Fruit fly (Drosophila melanogaster): ENCODE measurements around the gene RfC38.

The RfC38 gene

dm6 chr2L:11119966-11120517 is 10.4 kb downstream of the RfC38 start, which contains the start of gene CG6230 (continued):
- peak; percentile 71 for TF ChIP-seq amos (GFP tag; IDR thresholded peaks at IDR 0.05; ENCODE audit: partially characterized antibody)
- TF ChIP-seq stwl (tag; optimal IDR thresholded peaks at IDR 0.05): peak; percentile 40
- TF ChIP-seq sna (GFP tag; IDR thresholded peaks at IDR 0.05; ENCODE audit: partially characterized antibody): peak; percentile 60
- TF ChIP-seq CG14860 (GFP tag; IDR thresholded peaks at IDR 0.05; ENCODE audit: partially characterized antibody): peak; percentile 26; the same call in 1 of the 3 replicates
- peak; percentile 90 for TF ChIP-seq E2f2 (GFP tag; IDR thresholded peaks at IDR 0.05)
- TF ChIP-seq Sry-δ (GFP tag; optimal IDR thresholded peaks at IDR 0.05): peak; percentile 61
- peak; percentile 67; the same call in 2 of the 3 replicates for TF ChIP-seq Opbp (GFP tag; IDR thresholded peaks at IDR 0.05; ENCODE audit: partially characterized antibody)
- TF ChIP-seq pzg (GFP tag; optimal IDR thresholded peaks at IDR 0.05): peak; percentile 54
- TF ChIP-seq zen2 (GFP tag; IDR thresholded peaks at IDR 0.05; ENCODE audit: partially characterized antibody): peak; percentile 72; the same call in 2 of the 3 replicates
- TF ChIP-seq BEAF-32 (GFP tag; optimal IDR thresholded peaks at IDR 0.05): peak; percentile 70
- 0 out of 2 replicates have a peak, but pooled peaks have one; percentile 34 for TF ChIP-seq inv (GFP tag; IDR thresholded peaks at IDR 0.05; ENCODE audit: partially characterized antibody)
- no peak for TF ChIP-seq CG10565 (GFP tag; optimal IDR thresholded peaks at IDR 0.05)
- no peak for TF ChIP-seq Six4 (GFP tag; optimal IDR thresholded peaks at IDR 0.05)
- TF ChIP-seq MBD-R2 (GFP tag; IDR thresholded peaks at IDR 0.05): peak; percentile 88
- no peak for TF ChIP-seq CG5245 (GFP tag; optimal IDR thresholded peaks at IDR 0.05)
- TF ChIP-seq disco-r (GFP tag; optimal IDR thresholded peaks at IDR 0.05): no peak
- TF ChIP-seq Doc3 (GFP tag; IDR thresholded peaks at IDR 0.05; ENCODE audit: partially characterized antibody): peak; percentile 51; the same call in 1 of the 3 replicates
- TF ChIP-seq nerfin-2 (GFP tag; IDR thresholded peaks at IDR 0.05; ENCODE audit: partially characterized antibody): peak; percentile 70
- peak; percentile 64 for TF ChIP-seq ato (GFP tag; IDR thresholded peaks at IDR 0.05; ENCODE audit: partially characterized antibody)
- no peak for TF ChIP-seq CG3838 (GFP tag; optimal IDR thresholded peaks at IDR 0.05)
- TF ChIP-seq fu2 (GFP tag; optimal IDR thresholded peaks at IDR 0.05): no peak
- TF ChIP-seq sens (GFP tag): peak; percentile 27
- TF ChIP-seq Dp (GFP tag; optimal IDR thresholded peaks at IDR 0.05): peak; percentile 84
- no peak for TF ChIP-seq Xbp1 (GFP tag; optimal IDR thresholded peaks at IDR 0.05)
- TF ChIP-seq CG7963 (GFP tag; IDR thresholded peaks at IDR 0.05; ENCODE audit: partially characterized antibody): peak; percentile 11; the same call in 1 of the 3 replicates
- TF ChIP-seq CG4617 (GFP tag; optimal IDR thresholded peaks at IDR 0.05; ENCODE audit: borderline replicate concordance): peak; percentile 59
- TF ChIP-seq Dref (GFP tag; IDR thresholded peaks at IDR 0.05): peak; percentile 86
- no peak for TF ChIP-seq CG1529 (GFP tag; optimal IDR thresholded peaks at IDR 0.05)
- peak; percentile 24 for TF ChIP-seq trem (tag; optimal IDR thresholded peaks at IDR 0.05)
- no peak for TF ChIP-seq CG31365 (tag; optimal IDR thresholded peaks at IDR 0.05)
- TF ChIP-seq CG13287 (GFP tag; IDR thresholded peaks at IDR 0.05; ENCODE audit: partially characterized antibody): peak; percentile 77
- TF ChIP-seq fd3F (GFP tag; optimal IDR thresholded peaks at IDR 0.05): no peak
- TF ChIP-seq crp (GFP tag; optimal IDR thresholded peaks at IDR 0.05): peak; percentile 31 to 91
- TF ChIP-seq tap (tag; optimal IDR thresholded peaks at IDR 0.05): no peak
- peak; percentile 78 for TF ChIP-seq Myb (GFP tag; optimal IDR thresholded peaks at IDR 0.05)
- peak; percentile 18 for TF ChIP-seq gfzf (GFP tag; optimal IDR thresholded peaks at IDR 0.05)
- peak; percentile 70 for TF ChIP-seq Scr (GFP tag; IDR thresholded peaks at IDR 0.05; ENCODE audit: partially characterized antibody)
- no peak for TF ChIP-seq CG3995 (GFP tag; optimal IDR thresholded peaks at IDR 0.05)
- TF ChIP-seq nmo (GFP tag; optimal IDR thresholded peaks at IDR 0.05): peak; percentile 9
- TF ChIP-seq MESR4 (GFP tag; optimal IDR thresholded peaks at IDR 0.05): peak; percentile 52
- no peak for TF ChIP-seq CG9932 (GFP tag; IDR thresholded peaks at IDR 0.05)
- peak; percentile 73 for TF ChIP-seq bbx (GFP tag; IDR thresholded peaks at IDR 0.05; ENCODE audit: partially characterized antibody)
- no peak for TF ChIP-seq hth (optimal IDR thresholded peaks at IDR 0.05)
- peak; percentile 61; the same call in 2 of the 3 replicates for TF ChIP-seq knrl (GFP tag; IDR thresholded peaks at IDR 0.05; ENCODE audit: partially characterized antibody)
- TF ChIP-seq CG2116 (GFP tag; optimal IDR thresholded peaks at IDR 0.05): peak; percentile 86
- TF ChIP-seq Bgb (GFP tag; IDR thresholded peaks at IDR 0.05; ENCODE audit: partially characterized antibody): peak; percentile 71
- peak; percentile 14 for TF ChIP-seq phol (tag; optimal IDR thresholded peaks at IDR 0.05)
